Worm (Caenorhabditis elegans): ENCODE measurements around the gene hlh-6.

The hlh-6 gene

DNA sequence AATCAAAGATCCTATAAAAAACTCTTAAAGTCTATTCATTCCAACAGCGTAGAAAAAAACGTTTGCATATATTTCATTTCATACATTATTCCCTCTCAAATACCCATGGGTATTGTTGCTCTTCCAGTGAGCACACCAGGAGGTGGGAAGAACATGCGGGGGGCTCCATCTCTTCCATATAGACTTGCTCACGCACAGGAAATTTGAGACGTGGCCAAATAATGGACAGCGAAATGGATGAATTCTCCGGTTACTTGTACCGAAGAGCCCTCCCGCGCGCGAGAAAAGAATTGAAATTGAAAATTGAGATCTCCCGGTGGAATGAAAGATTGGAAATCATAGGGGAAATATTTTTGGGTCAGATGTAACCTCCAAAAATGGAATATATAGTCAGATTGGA is 37.0 kb downstream of the hlh-6 start:
- TF ChIP-seq ceh-88 (GFP tag; IDR thresholded peaks at IDR 0.05) (no peak), unc-62 (GFP tag; optimal IDR thresholded peaks at IDR 0.05) (no peak), ztf-4 (tag; optimal IDR thresholded peaks at IDR 0.05) (no peak), skn-1 (tag; optimal IDR thresholded peaks at IDR 0.05) (no peak), ceh-8 (GFP tag; optimal IDR thresholded peaks at IDR 0.05) (no peak), nhr-47 (tag; optimal IDR thresholded peaks at IDR 0.05) (no peak), pqm-1 (tag; optimal IDR thresholded peaks at IDR 0.05) (no peak), hlh-4 (tag; optimal IDR thresholded peaks at IDR 0.05) (no peak), nhr-28 (tag; optimal IDR thresholded peaks at IDR 0.05) (no peak), elt-2 (tag; optimal IDR thresholded peaks at IDR 0.05) (no peak), lin-14 (GFP tag; optimal IDR thresholded peaks at IDR 0.05) (no peak), efl-1 (optimal IDR thresholded peaks at IDR 0.05) (no peak), efl-1 (GFP tag; optimal IDR thresholded peaks at IDR 0.05 in 1 of 2) (no peak), fos-1 (tag; optimal IDR thresholded peaks at IDR 0.05) (no peak), ceh-90 (tag; optimal IDR thresholded peaks at IDR 0.05) (no peak), blmp-1 (tag; optimal IDR thresholded peaks at IDR 0.05) (no peak), C16A3.4 (tag; optimal IDR thresholded peaks at IDR 0.05) (no peak), aly-2 (tag; optimal IDR thresholded peaks at IDR 0.05) (no peak)

DNA sequence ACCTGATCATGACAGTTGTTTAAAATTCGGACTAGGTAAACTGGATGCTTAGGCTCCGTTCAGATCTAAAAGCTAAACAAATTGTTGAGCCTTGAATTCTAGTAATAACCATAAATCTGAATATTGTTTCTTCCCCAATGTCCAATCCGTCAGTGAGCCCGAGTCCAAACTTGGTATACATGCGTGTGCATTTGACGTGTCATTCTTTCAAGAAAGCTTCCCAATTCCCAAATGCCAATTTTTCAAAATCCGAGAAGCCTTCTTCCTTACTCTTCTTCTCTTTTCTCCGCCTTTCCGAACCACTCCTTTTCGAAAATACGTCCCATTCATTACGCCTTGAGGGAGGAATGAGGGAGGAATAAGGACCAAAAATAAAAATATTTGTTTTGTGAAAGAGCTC is 37.9 kb downstream of the hlh-6 start:
- peak; percentile 15 for TF ChIP-seq lin-14 (GFP tag; optimal IDR thresholded peaks at IDR 0.05)
- no peak for TF ChIP-seq tbx-2 (tag; optimal IDR thresholded peaks at IDR 0.05)

ce11 chrII:9575670-9576069 is 39.0 kb downstream of the hlh-6 start, which contains the start of gene exc-7:
Gene exc-7, plus strand, starts transcription at chrII:9575970.
- no peak for TF ChIP-seq swsn-7 (tag; optimal IDR thresholded peaks at IDR 0.05)
- no peak for TF ChIP-seq efl-1 (optimal IDR thresholded peaks at IDR 0.05)
- peak in 1 of 2 experiments; percentile 61 for TF ChIP-seq efl-1 (GFP tag; optimal IDR thresholded peaks at IDR 0.05 in 1 of 2)
- no peak for TF ChIP-seq irx-1 (tag; optimal IDR thresholded peaks at IDR 0.05)

- TF ChIP-seq blmp-1 (tag; optimal IDR thresholded peaks at IDR 0.05) (peak; percentile 10), mab-9 (GFP tag; IDR thresholded peaks at IDR 0.05) (no peak), dpl-1 (GFP tag; optimal IDR thresholded peaks at IDR 0.05) (no peak), efl-1 (optimal IDR thresholded peaks at IDR 0.05) (no peak), efl-1 (GFP tag; optimal IDR thresholded peaks at IDR 0.05 in 1 of 2) (peak in 1 of 2 experiments; percentile 65), isw-1 (GFP tag; IDR thresholded peaks at IDR 0.05) (no peak), lin-14 (GFP tag; optimal IDR thresholded peaks at IDR 0.05) (peak; percentile 46), C04F5.9 (tag; optimal IDR thresholded peaks at IDR 0.05) (no peak), fkh-8 (tag; optimal IDR thresholded peaks at IDR 0.05) (peak; percentile 22), elt-3 (tag; optimal IDR thresholded peaks at IDR 0.05) (no peak), zag-1 (tag; optimal IDR thresholded peaks at IDR 0.05) (no peak), vab-15 (tag; optimal IDR thresholded peaks at IDR 0.05) (no peak), nhr-71 (tag; optimal IDR thresholded peaks at IDR 0.05) (no peak), aly-2 (tag; optimal IDR thresholded peaks at IDR 0.05) (no peak), sox-4 (tag; optimal IDR thresholded peaks at IDR 0.05) (no peak), unc-30 (tag; optimal IDR thresholded peaks at IDR 0.05) (no peak), unc-130 (tag; optimal IDR thresholded peaks at IDR 0.05) (no peak), unc-62 (GFP tag; optimal IDR thresholded peaks at IDR 0.05) (no peak), grh-1 (GFP tag; IDR thresholded peaks at IDR 0.05) (0 out of 2 replicates have a peak, but pooled peaks have one; percentile 28)
Observed at ce11 chrII:9574406-9574805, 40.2 kb downstream of the hlh-6 start.

ce11 chrII:9573412-9573811 is 41.2 kb downstream of the hlh-6 start:
- TF ChIP-seq mep-1 (tag; optimal IDR thresholded peaks at IDR 0.05) (peak; percentile 2), elt-3 (tag; optimal IDR thresholded peaks at IDR 0.05) (peak in 1 of 6 experiments; percentile 52), lsy-2 (tag; optimal IDR thresholded peaks at IDR 0.05) (peak in 1 of 2 experiments; percentile 32), nhr-20 (tag; optimal IDR thresholded peaks at IDR 0.05) (peak; percentile 72), nhr-11 (tag; optimal IDR thresholded peaks at IDR 0.05) (no peak), ets-5 (GFP tag; IDR thresholded peaks at IDR 0.05) (no peak), efl-1 (optimal IDR thresholded peaks at IDR 0.05) (no peak), efl-1 (GFP tag; optimal IDR thresholded peaks at IDR 0.05 in 1 of 2) (peak in 1 of 2 experiments; percentile 59), swsn-7 (tag; optimal IDR thresholded peaks at IDR 0.05) (peak; percentile 6), egl-13 (tag; optimal IDR thresholded peaks at IDR 0.05) (no peak), grh-1 (GFP tag; IDR thresholded peaks at IDR 0.05) (peak; percentile 47; the same call in 1 of the 2 replicates), nhr-85 (tag) (peak; percentile 80), lin-35 (GFP tag; optimal IDR thresholded peaks at IDR 0.05) (peak in 1 of 2 experiments; percentile 24), lin-13 (GFP tag; optimal IDR thresholded peaks at IDR 0.05) (no peak), nhr-19 (GFP tag; conservative IDR thresholded peaks at IDR 0.05) (0 out of 2 replicates have a peak, but pooled peaks have one; percentile 12), nhr-237 (tag; optimal IDR thresholded peaks at IDR 0.05) (no peak), blmp-1 (tag; optimal IDR thresholded peaks at IDR 0.05) (peak; percentile 54), snu-23 (GFP tag; optimal IDR thresholded peaks at IDR 0.05) (peak; percentile 71), nhr-71 (tag; optimal IDR thresholded peaks at IDR 0.05) (peak; percentile 25), lin-14 (GFP tag; optimal IDR thresholded peaks at IDR 0.05) (peak; percentile 67)

Measured in whole organism, L1 larva.